Fruit fly (Drosophila melanogaster): ENCODE data around the gene Irk2.

DNA sequence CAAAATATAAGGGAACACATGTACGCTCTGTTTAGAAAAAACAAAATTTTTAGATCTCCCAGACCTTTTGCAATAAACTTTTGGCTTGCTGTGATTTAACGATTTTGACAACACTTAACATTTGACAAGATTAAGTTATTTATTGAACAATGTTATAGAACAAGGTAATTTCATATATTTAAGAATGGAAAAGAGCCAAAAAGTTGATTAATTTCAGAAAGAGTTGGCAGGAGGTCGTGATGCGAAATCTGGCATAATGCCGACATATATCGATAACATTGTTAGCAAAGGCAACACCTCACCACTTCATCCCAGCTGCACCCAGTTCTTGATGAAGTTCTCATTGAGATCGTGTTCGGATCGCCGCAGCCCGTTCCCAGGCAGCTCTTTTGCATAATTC, 11.9 kb downstream of the Irk2 start, which contains the start of gene CG34289:
- TF ChIP-seq CTCF (optimal IDR thresholded peaks at IDR 0.05) (no peak), CG8478 (optimal IDR thresholded peaks at IDR 0.05) (no peak)

Measured in S2 (cell line).